Worm (Caenorhabditis elegans) whole organism, mixed stage, embryonic: Measurements from ENCODE around the gene ZK177.12.

Experiments
- elt-3 ChIP-seq: fragments of 150-350 bp; optimal IDR thresholded peaks from 2 replicates; lab custom pipeline; 2014; ENCODE audit warnings: missing biosample characterization, missing genetic modification characterization
- lin-13 ChIP-seq: fragments of 150-350 bp; optimal IDR thresholded peaks from 2 replicates; lab custom pipeline; 2014; ENCODE audit warnings: missing biosample characterization, missing genetic modification characterization
- unc-39 ChIP-seq: fragments of 150-350 bp; optimal IDR thresholded peaks from 2 replicates; lab custom pipeline; 2014; ENCODE audit warnings: missing biosample characterization, missing genetic modification characterization

DNA sequence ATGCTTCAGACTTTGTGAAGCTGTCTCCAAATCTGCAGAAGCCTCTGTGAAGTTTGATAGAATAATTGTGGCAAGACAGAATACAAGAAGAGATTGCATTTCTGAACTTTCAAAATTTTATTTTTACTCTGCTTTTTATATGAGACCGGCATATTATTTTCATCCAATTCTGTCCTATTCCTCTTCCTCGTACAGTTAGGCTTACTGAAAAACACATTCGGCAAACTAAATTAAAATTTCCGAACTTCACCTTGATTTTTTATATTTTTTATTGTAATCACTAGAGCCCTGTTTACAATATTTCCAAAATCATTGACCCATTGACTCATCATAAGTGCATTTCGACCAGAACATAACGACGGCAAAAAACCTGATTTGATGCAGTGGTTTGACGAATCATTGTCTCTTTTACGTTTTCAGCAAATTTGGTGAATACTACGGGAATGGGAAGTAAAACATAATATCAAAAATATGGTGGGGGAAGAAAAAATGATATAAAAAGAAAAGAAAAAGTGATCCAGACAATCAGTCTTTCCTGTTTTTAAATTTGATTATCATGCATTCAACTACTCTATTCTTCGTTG lies 23.3 kb upstream of the ZK177.12 start, which contains the start of the genes suex-1 and F12A10.9:
- TF ChIP-seq unc-39 (tag; lab: Kevin White, UChicago) = no peak
- no peak for TF ChIP-seq elt-3 (tag; lab: Kevin White, UChicago)
- no peak for TF ChIP-seq lin-13 (tag; lab: Kevin White, UChicago)
